Fruit fly (Drosophila melanogaster): Measurements from ENCODE around the gene mbf1.

Gene mbf1

DNA sequence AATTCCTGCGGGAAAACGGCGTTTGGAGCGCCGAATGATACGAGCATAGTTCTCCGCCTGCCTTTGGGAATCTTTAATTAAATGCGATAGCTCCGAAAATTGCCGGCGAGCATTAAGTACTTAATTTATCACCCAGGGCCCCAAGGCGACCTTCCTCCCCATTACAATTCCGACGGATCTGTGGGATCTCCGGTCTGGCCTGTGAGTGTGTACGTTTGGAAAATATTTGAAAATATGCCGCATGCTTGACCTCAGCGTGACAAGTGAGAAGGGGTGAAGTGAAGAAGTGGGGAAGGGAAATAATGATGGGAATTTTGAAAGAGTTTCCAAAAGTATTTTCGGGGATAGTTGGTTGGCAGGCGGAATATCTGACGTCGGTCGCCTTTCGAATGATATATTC lies 4.8 kb upstream of the mbf1 start (continued):
- TF ChIP-seq ftz-f1 (GFP tag; optimal IDR thresholded peaks at IDR 0.05) (peak; percentile 75), CG10543 (GFP tag; optimal IDR thresholded peaks at IDR 0.05) (peak; percentile 52), CG15011 (GFP tag; optimal IDR thresholded peaks at IDR 0.05) (no peak), dan (GFP tag; IDR thresholded peaks at IDR 0.05) (no peak)

DNA sequence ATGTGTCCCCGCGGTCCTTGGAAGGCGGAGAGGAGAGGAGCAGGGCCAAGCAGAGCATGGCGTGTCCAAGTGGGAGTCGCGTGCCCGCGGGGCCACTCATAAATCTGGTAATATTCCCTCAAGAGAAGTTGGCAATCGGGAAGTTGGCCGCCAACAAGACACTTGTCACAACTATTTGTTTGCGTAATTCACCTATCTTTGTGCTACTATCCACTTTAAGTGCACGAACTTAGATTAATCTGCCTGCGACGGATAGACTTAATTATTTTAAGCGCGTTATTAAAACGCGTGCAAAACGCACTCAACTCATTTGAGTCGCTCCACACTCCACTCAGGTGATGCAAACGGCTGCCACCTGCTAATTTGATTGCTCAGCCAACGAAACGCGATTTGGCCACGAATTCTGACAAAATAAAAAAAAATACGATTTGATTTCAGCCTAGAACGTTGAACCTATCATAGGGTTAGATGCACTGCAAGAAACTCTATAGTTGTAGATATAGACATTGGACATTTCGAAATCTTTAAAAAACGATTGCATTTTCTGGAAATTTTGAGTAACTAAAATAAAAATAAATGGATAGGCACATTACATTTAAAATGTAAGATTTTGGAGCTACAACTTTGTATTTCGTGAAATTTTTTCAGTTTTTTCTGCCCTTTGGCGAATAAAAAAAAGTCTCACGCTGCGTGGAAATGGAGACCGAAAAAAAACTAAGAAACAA lies 3.1 kb upstream of the mbf1 start:
- TF ChIP-seq CG17359 (tag; optimal IDR thresholded peaks at IDR 0.05) (peak; percentile 28), btn (GFP tag; optimal IDR thresholded peaks at IDR 0.05) (no peak), grau (tag; optimal IDR thresholded peaks at IDR 0.05) (peak; percentile 71), Sry-δ (GFP tag; optimal IDR thresholded peaks at IDR 0.05) (no peak), CG33213 (GFP tag; optimal IDR thresholded peaks at IDR 0.05) (peak; percentile 56), seq (GFP tag; IDR thresholded peaks at IDR 0.05) (peak; percentile 65), pho (GFP tag; optimal IDR thresholded peaks at IDR 0.05) (peak; percentile 44), sug (tag; optimal IDR thresholded peaks at IDR 0.05) (peak; percentile 37), zen (tag; optimal IDR thresholded peaks at IDR 0.05) (no peak), Dfd (GFP tag; optimal IDR thresholded peaks at IDR 0.05) (no peak), ac (GFP tag; optimal IDR thresholded peaks at IDR 0.05) (no peak), CG11085 (GFP tag; IDR thresholded peaks at IDR 0.05) (no peak), repo (GFP tag; optimal IDR thresholded peaks at IDR 0.05) (no peak), Dad (GFP tag; optimal IDR thresholded peaks at IDR 0.05) (no peak), Dek (tag; optimal IDR thresholded peaks at IDR 0.05) (peak; percentile 56), fd3F (GFP tag; optimal IDR thresholded peaks at IDR 0.05) (peak; percentile 58), HHEX (GFP tag; optimal IDR thresholded peaks at IDR 0.05) (peak; percentile 36), CG3838 (GFP tag; optimal IDR thresholded peaks at IDR 0.05) (no peak), aop (GFP tag; IDR thresholded peaks at IDR 0.05) (no peak), CG12942 (GFP tag; optimal IDR thresholded peaks at IDR 0.05) (peak; percentile 31), ash1 (GFP tag; optimal IDR thresholded peaks at IDR 0.05) (no peak), ro (GFP tag; IDR thresholded peaks at IDR 0.05) (no peak), CG10565 (GFP tag; optimal IDR thresholded peaks at IDR 0.05) (no peak), Ets65A (GFP tag) (peak; percentile 22), hkb (optimal IDR thresholded peaks at IDR 0.05) (no peak), hkb (GFP tag; IDR thresholded peaks at IDR 0.05) (peak; percentile 53), gt (GFP tag; IDR thresholded peaks at IDR 0.05) (no peak), CG2120 (GFP tag; optimal IDR thresholded peaks at IDR 0.05) (peak; percentile 82), row (GFP tag; IDR thresholded peaks at IDR 0.05) (peak; percentile 75), trem (tag; optimal IDR thresholded peaks at IDR 0.05) (peak; percentile 2), sqz (GFP tag; optimal IDR thresholded peaks at IDR 0.05) (peak; percentile 51), CG4424 (GFP tag; optimal IDR thresholded peaks at IDR 0.05) (peak; percentile 35), Ada2b (GFP tag; IDR thresholded peaks at IDR 0.05) (peak; percentile 48), BEAF-32 (GFP tag; optimal IDR thresholded peaks at IDR 0.05) (no peak), Vsx1 (GFP tag; optimal IDR thresholded peaks at IDR 0.05) (peak; percentile 4), CG12219 (GFP tag; optimal IDR thresholded peaks at IDR 0.05) (peak; percentile 17), CG6654 (GFP tag; optimal IDR thresholded peaks at IDR 0.05) (no peak), chn (GFP tag; optimal IDR thresholded peaks at IDR 0.05) (no peak), Hr39 (optimal IDR thresholded peaks at IDR 0.05) (no peak), danr (GFP tag; IDR thresholded peaks at IDR 0.05) (no peak), CG18476 (GFP tag; optimal IDR thresholded peaks at IDR 0.05) (peak; percentile 45), CG18011 (GFP tag; optimal IDR thresholded peaks at IDR 0.05) (no peak), Spps (tag; optimal IDR thresholded peaks at IDR 0.05) (no peak), CG8944 (GFP tag; optimal IDR thresholded peaks at IDR 0.05) (no peak), mam (GFP tag; optimal IDR thresholded peaks at IDR 0.05) (peak; percentile 50), tup (GFP tag; optimal IDR thresholded peaks at IDR 0.05) (no peak)

Measured in whole organism, embryonic.